Worm (Caenorhabditis elegans): ENCODE data around the gene fbxa-120.

DNA sequence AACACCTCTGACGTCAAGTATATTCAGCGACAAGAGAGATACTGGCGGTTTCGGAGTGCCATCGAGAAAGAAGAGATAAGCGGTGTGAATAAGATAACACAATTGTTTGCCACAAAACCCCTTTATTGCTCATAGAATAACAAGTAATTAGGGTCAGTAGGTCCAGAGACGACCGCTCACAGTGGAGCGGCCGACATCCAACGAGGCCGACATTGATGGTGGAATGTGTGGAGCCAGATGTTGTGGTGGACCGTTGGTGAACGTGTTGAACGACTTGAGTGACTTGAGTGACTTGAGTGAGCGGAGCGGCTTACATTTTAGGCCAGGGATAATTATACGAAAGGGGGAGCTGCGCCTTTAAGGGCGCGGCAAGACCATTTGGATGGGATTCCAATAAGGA lies 1.8 kb upstream of the fbxa-120 start:
- TF ChIP-seq snpc-4 (tag; optimal IDR thresholded peaks at IDR 0.05) (no peak), nhr-12 (tag; optimal IDR thresholded peaks at IDR 0.05) (no peak), nhr-28 (tag; optimal IDR thresholded peaks at IDR 0.05) (no peak), nhr-237 (tag; optimal IDR thresholded peaks at IDR 0.05) (no peak), ztf-11 (tag; optimal IDR thresholded peaks at IDR 0.05) (no peak), nhr-76 (tag; optimal IDR thresholded peaks at IDR 0.05) (no peak), elt-3 (tag; optimal IDR thresholded peaks at IDR 0.05) (no peak), M03D4.4 (tag; optimal IDR thresholded peaks at IDR 0.05) (no peak), ham-2 (GFP tag; optimal IDR thresholded peaks at IDR 0.05) (no peak)

Data from whole organism, mixed stage, embryonic.